Worm (Caenorhabditis elegans) whole organism, late embryonic: ENCODE results near the gene C04E6.12.

Experiments
- K02D7.2 ChIP-seq: sonication (generic microtip); optimal IDR thresholded peaks from 2 replicates; lab custom pipeline; 2017; ENCODE audit warnings: mild to moderate bottlenecking, missing genetic modification characterization, missing compliant biosample characterization
- ahr-1 ChIP-seq: sonication (generic microtip); optimal IDR thresholded peaks from 2 replicates; lab custom pipeline; 2016; ENCODE audit warnings: missing genetic modification characterization, missing compliant biosample characterization
- ceh-22 ChIP-seq: sonication (generic microtip); optimal IDR thresholded peaks from 2 replicates; lab custom pipeline; 2017; ENCODE audit warnings: missing biosample characterization, missing genetic modification characterization
- dmd-4 ChIP-seq: sonication (generic microtip); optimal IDR thresholded peaks from 2 replicates; lab custom pipeline; 2016; ENCODE audit warnings: borderline replicate concordance, missing genetic modification characterization, missing compliant biosample characterization
- dve-1 ChIP-seq: sonication (generic microtip); optimal IDR thresholded peaks from 2 replicates; lab custom pipeline; 2017; ENCODE audit warnings: antibody characterized with exemption, mild to moderate bottlenecking, missing genetic modification characterization, missing compliant biosample characterization
- hlh-15 ChIP-seq: sonication (generic microtip); optimal IDR thresholded peaks from 2 replicates; lab custom pipeline; 2016; ENCODE audit warnings: missing genetic modification characterization, missing compliant biosample characterization
- lin-11 ChIP-seq: fragments of 200-800 bp; sonication (Bioruptor generic); optimal IDR thresholded peaks from 2 replicates; lab custom pipeline; 2018; ENCODE audit warnings: mild to moderate bottlenecking, missing genetic modification characterization, missing compliant biosample characterization
- nfya-1 ChIP-seq: sonication (generic microtip); optimal IDR thresholded peaks from 2 replicates; lab custom pipeline; 2017; ENCODE audit warnings: missing genetic modification characterization, mild to moderate bottlenecking, missing compliant biosample characterization, antibody characterized with exemption, moderate library complexity
- nhr-11 ChIP-seq: fragments of 150-350 bp; optimal IDR thresholded peaks from 2 replicates; lab custom pipeline; 2014; ENCODE audit warnings: missing biosample characterization, missing genetic modification characterization
- pha-2 ChIP-seq: sonication (generic microtip); optimal IDR thresholded peaks from 2 replicates; lab custom pipeline; 2017; ENCODE audit warnings: mild to moderate bottlenecking, missing genetic modification characterization, missing compliant biosample characterization
- sox-2 ChIP-seq: fragments of 200-800 bp; sonication (Bioruptor generic); IDR thresholded peaks from 2 replicates; pipeline ENCODE4 v1.3.6; 2022; ENCODE audit warnings: missing genetic modification reagents, missing genetic modification characterization, missing compliant biosample characterization
- sox-4 ChIP-seq: sonication (generic microtip); optimal IDR thresholded peaks from 2 replicates; lab custom pipeline; 2017; ENCODE audit warnings: mild to moderate bottlenecking, missing genetic modification characterization, inconsistent platforms, missing compliant biosample characterization

DNA sequence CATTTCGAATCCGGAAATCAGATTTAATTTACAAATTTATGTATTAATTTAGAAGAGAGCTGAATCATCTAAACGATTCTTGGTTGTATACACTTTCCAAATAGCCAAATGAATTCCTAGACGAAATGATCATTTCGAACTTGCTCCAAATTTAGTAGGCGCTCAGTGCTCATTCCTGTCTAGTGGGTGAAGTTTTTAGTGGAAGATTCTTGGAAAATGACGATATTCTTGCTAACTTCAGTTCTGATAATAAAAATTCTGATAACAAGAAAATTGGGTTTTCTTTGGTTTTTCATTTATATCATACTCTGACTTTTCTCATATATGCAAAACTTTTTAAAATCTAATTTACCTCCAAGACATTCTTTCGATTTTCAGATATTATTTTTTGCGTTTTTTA is 2.0 kb upstream of the C04E6.12 start:
- TF ChIP-seq lin-11 (tag; lab: Kevin White, UChicago) (no peak), sox-2 (no peak), K02D7.2 (tag; lab: Kevin White, UChicago) (no peak), ceh-22 (tag; lab: Kevin White, UChicago) (no peak), sox-4 (tag; lab: Kevin White, UChicago) (no peak), dmd-4 (no peak), dve-1 (tag; lab: Kevin White, UChicago) (no peak), pha-2 (tag; lab: Kevin White, UChicago) (no peak), nhr-11 (no peak), hlh-15 (tag; lab: Kevin White, UChicago) (no peak), nfya-1 (tag; lab: Kevin White, UChicago) (no peak), ahr-1 (no peak)
